Worm (Caenorhabditis elegans) whole organism, L1 larva: ENCODE results near the gene abch-1.

Experiments used
- C16A3.4 ChIP-seq: fragments of 150-350 bp; optimal IDR thresholded peaks from 2 replicates; lab custom pipeline; 2014; ENCODE audit warnings: missing biosample characterization, missing genetic modification characterization
- alr-1 ChIP-seq: fragments of 200-800 bp; sonication (Bioruptor generic); optimal IDR thresholded peaks from 2 replicates; lab custom pipeline; 2018; ENCODE audit warnings: borderline replicate concordance, mild to moderate bottlenecking, missing genetic modification characterization, missing compliant biosample characterization
- aly-2 ChIP-seq: fragments of 150-350 bp; optimal IDR thresholded peaks from 2 replicates; lab custom pipeline; 2014; ENCODE audit warnings: missing biosample characterization, missing genetic modification characterization
- blmp-1 ChIP-seq: fragments of 150-350 bp; optimal IDR thresholded peaks from 2 replicates; lab custom pipeline; 2014; ENCODE audit warnings: missing biosample characterization, missing genetic modification characterization
- ceh-63 ChIP-seq: fragments of 200-800 bp; sonication (Bioruptor generic); optimal IDR thresholded peaks from 2 replicates; lab custom pipeline; 2018; ENCODE audit warnings: mild to moderate bottlenecking, missing genetic modification characterization, missing compliant biosample characterization
- ceh-82 ChIP-seq, 3 experiments: fragments of 150-350 bp in 1 of 3; sonication (generic microtip) in 2 of 3; optimal IDR thresholded peaks; 2 replicates each; lab custom pipeline; 2014 to 2017; ENCODE audit warnings: missing biosample characterization in 3 of 3, missing genetic modification characterization in 3 of 3
- ceh-88 ChIP-seq: fragments of 200-800 bp; sonication (Bioruptor generic); IDR thresholded peaks from 2 replicates; pipeline ENCODE4 v1.3.6; 2022; ENCODE audit warnings: missing genetic modification characterization, missing compliant biosample characterization
- dpl-1 ChIP-seq, 3 experiments: fragments of 150-350 bp in 2 of 3; sonication (generic microtip) in 1 of 3; optimal IDR thresholded peaks; 2 replicates each; lab custom pipeline; 2014 to 2017; ENCODE audit warnings: missing biosample characterization in 3 of 3, missing genetic modification characterization in 3 of 3, missing genetic modification reagents in 3 of 3
- dsc-1 ChIP-seq: sonication (generic microtip); optimal IDR thresholded peaks from 2 replicates; lab custom pipeline; 2016; ENCODE audit warnings: mild to moderate bottlenecking, missing genetic modification characterization, missing compliant biosample characterization
- efl-1 ChIP-seq, 4 experiments: fragments of 150-350 bp; optimal IDR thresholded peaks in 3 of 4; peaks in 1 of 4; 1 replicate in 1 of 4; 2 replicates in 3 of 4; lab custom pipeline; 2014; ENCODE audit warnings: missing biosample characterization in 2 of 4, missing genetic modification characterization in 2 of 4, missing genetic modification reagents in 2 of 4
- efl-3 ChIP-seq: fragments of 200-800 bp; sonication (Bioruptor generic); optimal IDR thresholded peaks from 2 replicates; lab custom pipeline; 2018; ENCODE audit warnings: mild to moderate bottlenecking, missing genetic modification characterization, missing compliant biosample characterization
- elt-2 ChIP-seq: sonication (generic microtip); optimal IDR thresholded peaks from 2 replicates; lab custom pipeline; 2016; ENCODE audit warnings: missing genetic modification characterization, mild to moderate bottlenecking, inconsistent platforms, missing compliant biosample characterization, missing genetic modification reagents
- elt-3 ChIP-seq, 6 experiments: fragments of 150-350 bp in 1 of 6; sonication (generic microtip); optimal IDR thresholded peaks; 2 replicates each; lab custom pipeline; 2017 to 2018; ENCODE audit warnings: missing biosample characterization in 6 of 6, missing genetic modification characterization in 6 of 6, inconsistent platforms in 1 of 6
- ets-5 ChIP-seq: fragments of 200-800 bp; sonication (Bioruptor generic); IDR thresholded peaks from 2 replicates; pipeline ENCODE4 v1.3.6; 2022; ENCODE audit warnings: missing genetic modification characterization, missing compliant biosample characterization
- fkh-10 ChIP-seq: sonication (generic microtip); optimal IDR thresholded peaks from 2 replicates; lab custom pipeline; 2017; ENCODE audit warnings: missing biosample characterization, missing genetic modification reagents, missing genetic modification characterization
- fkh-8 ChIP-seq: sonication (generic microtip); optimal IDR thresholded peaks from 2 replicates; lab custom pipeline; 2016; ENCODE audit warnings: mild to moderate bottlenecking, missing genetic modification characterization, missing compliant biosample characterization
- grh-1 ChIP-seq: fragments of 200-800 bp; sonication (Bioruptor generic); IDR thresholded peaks from 2 replicates; pipeline ENCODE4 v1.3.6; 2022; ENCODE audit warnings: missing genetic modification reagents, missing genetic modification characterization, missing compliant biosample characterization
- hlh-4 ChIP-seq: sonication (generic microtip); optimal IDR thresholded peaks from 2 replicates; lab custom pipeline; 2016; ENCODE audit warnings: mild to moderate bottlenecking, missing genetic modification characterization, missing compliant biosample characterization
- lin-35 ChIP-seq, 2 experiments: fragments of 150-350 bp; optimal IDR thresholded peaks; 2 replicates each; lab custom pipeline; 2014; ENCODE audit warnings: missing biosample characterization in 2 of 2, missing genetic modification characterization in 2 of 2, missing genetic modification reagents in 2 of 2
- lin-39 ChIP-seq: fragments of 150-350 bp; optimal IDR thresholded peaks from 2 replicates; lab custom pipeline; 2014; ENCODE audit warnings: missing biosample characterization, missing genetic modification reagents, missing genetic modification characterization
- lir-3 ChIP-seq: sonication (generic microtip); optimal IDR thresholded peaks from 2 replicates; lab custom pipeline; 2016; ENCODE audit warnings: mild to moderate bottlenecking, missing genetic modification characterization, moderate library complexity, missing compliant biosample characterization; ENCODE audit not compliant: poor library complexity
- lsy-2 ChIP-seq, 2 experiments: fragments of 150-350 bp; optimal IDR thresholded peaks; 2 replicates each; lab custom pipeline; 2014; ENCODE audit warnings: missing biosample characterization in 2 of 2, missing genetic modification characterization in 2 of 2
- mab-9 ChIP-seq: fragments of 200-800 bp; sonication (Bioruptor generic); IDR thresholded peaks from 2 replicates; pipeline ENCODE4 v1.3.6; 2022; ENCODE audit warnings: missing genetic modification reagents, missing genetic modification characterization, missing compliant biosample characterization
- mdl-1 ChIP-seq, 2 experiments: fragments of 150-350 bp; optimal IDR thresholded peaks; 2 replicates each; lab custom pipeline; 2014 to 2017; ENCODE audit warnings: missing biosample characterization in 2 of 2, missing genetic modification characterization in 2 of 2, inconsistent platforms in 1 of 2
- mef-2 ChIP-seq: fragments of 150-350 bp; optimal IDR thresholded peaks from 2 replicates; lab custom pipeline; 2014; ENCODE audit warnings: missing biosample characterization, missing genetic modification characterization
- mep-1 ChIP-seq: fragments of 150-350 bp; optimal IDR thresholded peaks from 2 replicates; lab custom pipeline; 2014; ENCODE audit warnings: missing biosample characterization, missing genetic modification characterization
- nhr-11 ChIP-seq: fragments of 150-350 bp; optimal IDR thresholded peaks from 2 replicates; lab custom pipeline; 2014; ENCODE audit warnings: missing biosample characterization, missing genetic modification characterization
- nhr-19 ChIP-seq: fragments of 200-800 bp; sonication (Bioruptor generic); conservative IDR thresholded peaks from 2 replicates; pipeline ENCODE4 v1.3.6; 2022; ENCODE audit warnings: missing genetic modification characterization, missing compliant biosample characterization
- nhr-20 ChIP-seq: sonication (generic microtip); optimal IDR thresholded peaks from 2 replicates; lab custom pipeline; 2016; ENCODE audit warnings: mild to moderate bottlenecking, missing genetic modification characterization, missing compliant biosample characterization
- nhr-237 ChIP-seq: fragments of 150-350 bp; optimal IDR thresholded peaks from 2 replicates; lab custom pipeline; 2014; ENCODE audit warnings: missing biosample characterization, missing genetic modification characterization
- nhr-47 ChIP-seq: sonication (generic microtip); optimal IDR thresholded peaks from 2 replicates; lab custom pipeline; 2016; ENCODE audit warnings: mild to moderate bottlenecking, missing genetic modification characterization, moderate library complexity, missing compliant biosample characterization
- nhr-77 ChIP-seq: fragments of 150-350 bp; optimal IDR thresholded peaks from 2 replicates; lab custom pipeline; 2014; ENCODE audit warnings: missing biosample characterization, missing genetic modification characterization
- nhr-85 ChIP-seq: sonication (generic microtip); peaks from one replicate; lab custom pipeline; 2016; ENCODE audit warnings: missing genetic modification characterization, inconsistent platforms, missing compliant biosample characterization
- nhr-90 ChIP-seq: sonication (generic microtip); optimal IDR thresholded peaks from 2 replicates; lab custom pipeline; 2016; ENCODE audit warnings: mild to moderate bottlenecking, missing genetic modification characterization, missing compliant biosample characterization; ENCODE audit not compliant: poor library complexity
- pag-3 ChIP-seq: sonication (generic microtip); optimal IDR thresholded peaks from 2 replicates; lab custom pipeline; 2017; ENCODE audit warnings: missing genetic modification characterization, mild to moderate bottlenecking, missing compliant biosample characterization, antibody characterized with exemption, borderline replicate concordance; ENCODE audit not compliant: insufficient read depth
- pqm-1 ChIP-seq: sonication (generic microtip); optimal IDR thresholded peaks from 3 replicates; lab custom pipeline; 2017; ENCODE audit warnings: missing biosample characterization, missing genetic modification characterization
- rnt-1 ChIP-seq: sonication (generic microtip); optimal IDR thresholded peaks from 2 replicates; lab custom pipeline; 2016; ENCODE audit warnings: mild to moderate bottlenecking, missing genetic modification characterization, moderate library complexity, missing compliant biosample characterization
- skn-1 ChIP-seq: fragments of 150-350 bp; optimal IDR thresholded peaks from 2 replicates; lab custom pipeline; 2014; ENCODE audit warnings: missing biosample characterization, missing genetic modification characterization
- snpc-4 ChIP-seq: fragments of 150-350 bp; optimal IDR thresholded peaks from 2 replicates; lab custom pipeline; 2014; ENCODE audit warnings: missing biosample characterization, missing genetic modification characterization
- swsn-7 ChIP-seq: sonication (generic microtip); optimal IDR thresholded peaks from 2 replicates; lab custom pipeline; 2016; ENCODE audit warnings: missing genetic modification characterization, missing compliant biosample characterization
- tbx-2 ChIP-seq: sonication (generic microtip); optimal IDR thresholded peaks from 2 replicates; lab custom pipeline; 2016; ENCODE audit warnings: missing genetic modification characterization, missing compliant biosample characterization
- tlp-1 ChIP-seq: fragments of 150-350 bp; optimal IDR thresholded peaks from 2 replicates; lab custom pipeline; 2014; ENCODE audit warnings: missing biosample characterization, missing genetic modification characterization
- unc-130 ChIP-seq: fragments of 150-350 bp; optimal IDR thresholded peaks from 2 replicates; lab custom pipeline; 2017; ENCODE audit warnings: missing biosample characterization, missing genetic modification characterization, inconsistent platforms
- unc-62 ChIP-seq: fragments of 150-350 bp; optimal IDR thresholded peaks from 2 replicates; lab custom pipeline; 2014; ENCODE audit warnings: missing biosample characterization, missing genetic modification reagents, missing genetic modification characterization
- xbp-1 ChIP-seq: sonication (generic microtip); optimal IDR thresholded peaks from 2 replicates; lab custom pipeline; 2016; ENCODE audit warnings: missing genetic modification characterization, missing compliant biosample characterization
- ztf-4 ChIP-seq: fragments of 150-350 bp; optimal IDR thresholded peaks from 2 replicates; lab custom pipeline; 2014; ENCODE audit warnings: missing biosample characterization, missing genetic modification characterization

The abch-1 gene

DNA sequence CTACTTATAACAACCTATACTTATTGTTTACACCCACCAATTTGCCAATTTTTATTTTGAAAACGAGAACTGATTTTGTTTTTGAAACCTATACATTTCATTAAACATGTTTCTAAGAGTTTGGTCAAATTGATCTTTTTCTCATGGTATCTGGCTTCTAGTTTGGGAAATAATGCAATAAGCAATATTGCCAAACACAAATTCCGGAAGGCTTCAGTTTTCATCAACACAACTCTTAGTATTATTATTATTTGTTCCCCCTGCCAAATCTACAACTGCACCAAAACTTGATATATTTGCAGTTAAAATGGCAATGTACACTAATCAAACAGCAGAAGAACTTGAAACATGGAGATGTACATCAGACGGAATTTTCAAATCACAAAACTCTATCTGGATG lies 37.3 kb upstream of the abch-1 start, which contains the start of gene sra-27:
Gene sra-27 (plus strand): TSS at position 301 of the 400 bp plus-strand sequence.
- TF ChIP-seq nhr-85 (tag; lab: Kevin White, UChicago) (no peak), pqm-1 (tag; lab: Kevin White, UChicago) (no peak), nhr-47 (tag; lab: Kevin White, UChicago) (no peak), lsy-2 (tag; optimal IDR thresholded peaks at IDR 0.05; lab: Kevin White, UChicago) (no peak), pag-3 (tag; lab: Kevin White, UChicago) (no peak), blmp-1 (tag; lab: Kevin White, UChicago) (no peak), ets-5 (no peak), unc-130 (tag; lab: Kevin White, UChicago) (no peak), mef-2 (no peak), elt-2 (tag; lab: Kevin White, UChicago) (no peak), rnt-1 (no peak), hlh-4 (tag; lab: Kevin White, UChicago) (no peak), ceh-63 (GFP tag; lab: Kevin White, UChicago) (no peak), mab-9 (GFP tag; lab: Robert Waterston, UW) (no peak), nhr-11 (tag; lab: Kevin White, UChicago) (no peak), snpc-4 (tag; lab: Kevin White, UChicago) (no peak), elt-3 (tag; optimal IDR thresholded peaks at IDR 0.05; lab: Kevin White, UChicago) (no peak)

DNA sequence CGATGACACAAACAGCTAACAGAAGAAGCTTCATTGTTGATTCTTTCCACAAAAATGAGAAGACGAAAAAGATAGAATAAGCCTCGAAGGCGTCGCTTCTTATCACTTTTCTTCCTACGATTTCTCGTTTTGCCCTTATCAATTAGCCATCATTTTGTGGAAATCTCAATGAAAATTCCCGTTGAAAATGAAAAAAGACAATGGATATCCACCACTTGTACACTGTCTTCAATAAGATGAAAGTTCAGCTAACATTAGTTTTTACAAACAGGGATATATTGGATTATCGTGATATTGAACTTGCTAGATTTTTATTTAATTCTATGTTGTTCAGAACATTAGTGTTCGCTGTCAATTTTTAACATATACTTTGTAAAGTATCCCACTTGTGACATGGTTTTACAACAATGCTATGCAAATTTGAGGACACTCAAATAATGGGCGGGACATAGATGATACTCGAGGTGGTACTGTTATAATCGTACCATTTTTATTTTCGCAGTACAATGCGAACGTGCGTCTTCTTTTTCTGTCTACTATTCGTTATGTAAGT lies 35.3 kb upstream of the abch-1 start, which contains the start of the genes F18C5.5 and F18C5.9:
Gene F18C5.5 (minus strand): TSS at position 101 of the 553 bp plus-strand sequence.
Gene F18C5.9 (plus strand): TSS at position 503 of the 553 bp plus-strand sequence.
- TF ChIP-seq ztf-4 (tag; lab: Kevin White, UChicago) (no peak), blmp-1 (tag; lab: Kevin White, UChicago) (peak; percentile 58), tlp-1 (tag; lab: Kevin White, UChicago) (no peak)

DNA sequence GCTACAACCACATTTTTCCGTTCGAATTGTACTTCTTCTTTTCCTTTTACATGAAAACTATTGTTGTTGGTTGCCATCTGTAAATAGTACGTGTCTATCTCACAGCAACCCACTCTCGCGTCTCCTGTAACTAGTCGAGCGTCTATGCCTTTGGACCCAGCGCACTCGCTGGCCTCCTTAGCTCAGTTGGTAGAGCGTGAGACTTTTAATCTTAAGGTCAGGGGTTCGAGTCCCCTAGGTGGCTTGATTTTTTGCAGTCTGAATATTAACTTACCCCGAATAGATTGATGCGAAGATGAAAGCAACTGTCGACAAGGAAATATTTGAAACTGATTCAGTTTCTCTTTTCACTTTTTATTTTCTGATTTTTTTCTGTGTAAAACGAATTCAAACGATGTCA lies 33.6 kb upstream of the abch-1 start, which contains the start of gene mpz-3:
Gene mpz-3 (minus strand): TSS at position 320 of the 400 bp plus-strand sequence.
- TF ChIP-seq lin-39 (tag; lab: Kevin White, UChicago) (no peak), mdl-1 (tag; optimal IDR thresholded peaks at IDR 0.05; lab: Kevin White, UChicago) (peak in 1 of 2 experiments; percentile 12), skn-1 (tag; lab: Kevin White, UChicago) (peak; percentile 20), dpl-1 (GFP tag; optimal IDR thresholded peaks at IDR 0.05; lab: Kevin White, UChicago) (peak in 2 of 3 experiments; percentile 17 to 25), unc-62 (GFP tag; lab: Kevin White, UChicago) (no peak), lsy-2 (tag; optimal IDR thresholded peaks at IDR 0.05; lab: Kevin White, UChicago) (peak; percentile 21 to 55), ceh-88 (GFP tag; lab: Robert Waterston, UW) (no peak), nhr-20 (tag; lab: Kevin White, UChicago) (peak; percentile 51), nhr-77 (tag; lab: Kevin White, UChicago) (peak; percentile 31), rnt-1 (peak; percentile 56), alr-1 (no peak), blmp-1 (tag; lab: Kevin White, UChicago) (peak; percentile 7), grh-1 (GFP tag; lab: Robert Waterston, UW) (no peak), nhr-90 (tag; lab: Kevin White, UChicago) (peak; percentile 25), nhr-19 (GFP tag; lab: Robert Waterston, UW) (peak; percentile 58), fkh-8 (tag; lab: Kevin White, UChicago) (no peak), dsc-1 (tag; lab: Kevin White, UChicago) (peak; percentile 34), ceh-82 (tag; optimal IDR thresholded peaks at IDR 0.05; lab: Kevin White, UChicago) (peak in 2 of 3 experiments; percentile 17 to 49), mep-1 (tag; lab: Kevin White, UChicago) (peak; percentile 51), swsn-7 (tag; lab: Kevin White, UChicago) (peak; percentile 45), xbp-1 (peak; percentile 31), aly-2 (tag; lab: Kevin White, UChicago) (no peak), nhr-237 (tag; lab: Kevin White, UChicago) (no peak), C16A3.4 (tag; lab: Kevin White, UChicago) (peak; percentile 13), lir-3 (peak; percentile 9), efl-1 (optimal IDR thresholded peaks at IDR 0.05; lab: Kevin White, UChicago) (peak; percentile 20 to 38), efl-1 (GFP tag; optimal IDR thresholded peaks at IDR 0.05 in 1 of 2; lab: Kevin White, UChicago) (peak in 1 of 2 experiments; percentile 94), fkh-10 (GFP tag; lab: Kevin White, UChicago) (peak; percentile 24), tbx-2 (peak; percentile 15), elt-2 (tag; lab: Kevin White, UChicago) (peak; percentile 24), pqm-1 (tag; lab: Kevin White, UChicago) (no peak), nhr-47 (tag; lab: Kevin White, UChicago) (peak; percentile 46), lin-35 (GFP tag; optimal IDR thresholded peaks at IDR 0.05; lab: Kevin White, UChicago) (peak; percentile 22 to 59), efl-3 (no peak)
